Worm (Caenorhabditis elegans) whole organism, dauer: ENCODE data around the gene kgb-1.

ENCODE experiments used
- unc-62 ChIP-seq: sonication (generic microtip); optimal IDR thresholded peaks from 2 replicates; lab custom pipeline; 2017; ENCODE audit warnings: missing biosample characterization, missing genetic modification reagents, missing genetic modification characterization

kgb-1 gene

DNA sequence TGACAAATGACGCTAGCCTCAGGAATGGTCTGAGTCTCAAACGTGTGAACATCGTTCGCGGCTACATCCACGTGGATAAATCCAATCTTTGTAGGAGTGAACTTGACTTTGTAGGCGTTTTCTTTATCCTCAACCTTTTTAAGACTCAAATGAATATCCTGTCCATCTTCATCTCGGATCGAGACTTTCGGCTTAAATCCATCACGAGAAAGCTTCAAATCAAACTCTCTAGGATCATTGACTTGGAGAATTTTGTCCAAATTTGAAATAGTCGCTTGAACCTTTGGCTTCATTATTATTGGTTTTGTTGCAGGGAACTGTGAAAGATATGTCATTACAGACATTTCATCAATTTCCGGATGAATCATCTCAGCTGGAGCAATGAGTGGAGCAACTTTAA, 35.9 kb downstream of the kgb-1 start:
- no peak for TF ChIP-seq unc-62

ce11 chrIV:372146-372789, 37.6 kb downstream of the kgb-1 start:
- TF ChIP-seq unc-62, result no peak

DNA sequence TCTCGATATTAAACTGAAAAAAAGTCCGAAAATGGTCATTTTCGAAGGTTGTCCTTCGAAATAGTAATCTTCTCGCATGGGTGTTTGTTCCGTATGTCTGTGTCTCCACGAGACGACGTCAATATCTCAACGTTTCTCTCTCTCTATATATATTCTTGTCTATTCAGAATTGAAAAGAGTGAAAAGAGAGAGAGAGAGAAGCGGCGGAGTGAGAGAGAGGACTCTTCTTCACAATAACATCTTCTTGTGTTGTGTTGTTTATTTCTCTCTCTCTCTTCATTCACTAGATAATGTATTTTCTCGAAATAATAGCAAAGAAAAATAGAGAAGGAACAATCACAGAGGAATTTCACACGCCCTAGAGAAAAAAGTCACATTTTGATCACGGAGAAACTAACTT, 43.4 kb downstream of the kgb-1 start:
- no peak for TF ChIP-seq unc-62

DNA sequence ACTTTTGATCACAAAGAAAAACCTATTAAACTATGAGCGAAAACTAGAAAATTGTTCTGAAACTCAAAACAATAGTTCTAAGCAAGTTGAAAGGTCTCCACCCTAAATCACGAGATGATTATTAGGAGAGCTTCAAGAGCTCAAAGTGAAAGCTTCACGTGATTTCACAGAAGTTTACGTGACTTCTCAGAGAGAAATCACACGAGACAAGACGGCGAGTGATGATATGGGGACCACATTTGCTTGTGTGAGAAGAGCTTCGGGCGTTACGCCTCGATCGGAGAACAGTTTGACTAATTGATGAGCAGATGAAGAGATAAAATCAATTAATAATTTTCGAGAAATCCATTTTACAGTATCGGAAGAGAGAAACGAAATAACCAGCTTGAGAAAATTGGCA, 44.9 kb downstream of the kgb-1 start:
- no peak for TF ChIP-seq unc-62
